Worm (Caenorhabditis elegans): Measurements from ENCODE around the gene K01A2.5.

ce11 chrII:337233-337832 is 36.3 kb downstream of the K01A2.5 start, which contains the start of gene cpn-2:
- TF ChIP-seq nhr-102 (tag; optimal IDR thresholded peaks at IDR 0.05) (no peak), nhr-28 (tag; optimal IDR thresholded peaks at IDR 0.05) (no peak), lsy-2 (tag; optimal IDR thresholded peaks at IDR 0.05) (no peak), nhr-237 (tag; optimal IDR thresholded peaks at IDR 0.05) (no peak), aly-2 (tag; optimal IDR thresholded peaks at IDR 0.05) (no peak), zag-1 (tag; optimal IDR thresholded peaks at IDR 0.05) (no peak), mdl-1 (tag; optimal IDR thresholded peaks at IDR 0.05) (no peak), ama-1 (optimal IDR thresholded peaks at IDR 0.05) (no peak), ztf-11 (tag; optimal IDR thresholded peaks at IDR 0.05) (no peak), pqm-1 (tag; optimal IDR thresholded peaks at IDR 0.05) (no peak), nhr-6 (tag; optimal IDR thresholded peaks at IDR 0.05) (no peak), ceh-82 (tag; optimal IDR thresholded peaks at IDR 0.05) (no peak), lir-3 (tag; optimal IDR thresholded peaks at IDR 0.05) (no peak)

Measured in whole organism, L4 larva.